Worm (Caenorhabditis elegans) whole organism, L2 larva: Measurements from ENCODE around the gene R09E12.9.

Experiments
- F13H6.1 ChIP-seq: sonication (generic microtip); optimal IDR thresholded peaks from 2 replicates; lab custom pipeline; 2016; ENCODE audit warnings: missing genetic modification characterization, missing compliant biosample characterization
- ZK546.5 ChIP-seq: sonication (generic microtip); optimal IDR thresholded peaks from 2 replicates; lab custom pipeline; 2017; ENCODE audit warnings: missing biosample characterization, missing genetic modification characterization
- blmp-1 ChIP-seq: sonication (generic microtip); optimal IDR thresholded peaks from 2 replicates; lab custom pipeline; 2017; ENCODE audit warnings: missing genetic modification characterization, mild to moderate bottlenecking, missing compliant biosample characterization, antibody characterized with exemption, moderate library complexity; ENCODE audit not compliant: insufficient read depth
- lin-13 ChIP-seq: fragments of 150-350 bp; optimal IDR thresholded peaks from 2 replicates; lab custom pipeline; 2014; ENCODE audit warnings: missing biosample characterization, missing genetic modification reagents, missing genetic modification characterization
- lin-39 ChIP-seq: fragments of 150-350 bp; optimal IDR thresholded peaks from 2 replicates; lab custom pipeline; 2014; ENCODE audit warnings: missing biosample characterization, missing genetic modification reagents, missing genetic modification characterization
- lsy-2 ChIP-seq, 2 experiments: fragments of 150-350 bp in 1 of 2; sonication (generic microtip) in 1 of 2; optimal IDR thresholded peaks; 2 replicates each; lab custom pipeline; 2014 to 2017; ENCODE audit warnings: missing biosample characterization in 2 of 2, missing genetic modification characterization in 2 of 2
- mdl-1 ChIP-seq, 2 experiments: fragments of 150-350 bp in 1 of 2; sonication (generic microtip) in 1 of 2; optimal IDR thresholded peaks; 2 replicates each; lab custom pipeline; 2017; ENCODE audit warnings: missing biosample characterization in 2 of 2, missing genetic modification characterization in 2 of 2
- nhr-237 ChIP-seq: fragments of 150-350 bp; optimal IDR thresholded peaks from 2 replicates; lab custom pipeline; 2014; ENCODE audit warnings: missing biosample characterization, missing genetic modification characterization
- nhr-6 ChIP-seq: fragments of 150-350 bp; optimal IDR thresholded peaks from 2 replicates; lab custom pipeline; 2014; ENCODE audit warnings: missing biosample characterization, missing genetic modification characterization
- snpc-4 ChIP-seq: fragments of 150-350 bp; optimal IDR thresholded peaks from 2 replicates; lab custom pipeline; 2014; ENCODE audit warnings: missing biosample characterization, missing genetic modification characterization
- unc-55 ChIP-seq: fragments of 150-350 bp; sonication (generic microtip); optimal IDR thresholded peaks from 3 replicates; lab custom pipeline; 2014; ENCODE audit warnings: missing biosample characterization, missing genetic modification reagents, missing genetic modification characterization
- unc-62 ChIP-seq: fragments of 150-350 bp; optimal IDR thresholded peaks from 2 replicates; lab custom pipeline; 2014; ENCODE audit warnings: missing biosample characterization, missing genetic modification reagents, missing genetic modification characterization
- ztf-11 ChIP-seq: sonication (generic microtip); optimal IDR thresholded peaks from 2 replicates; lab custom pipeline; 2017; ENCODE audit warnings: missing biosample characterization, missing genetic modification characterization

DNA sequence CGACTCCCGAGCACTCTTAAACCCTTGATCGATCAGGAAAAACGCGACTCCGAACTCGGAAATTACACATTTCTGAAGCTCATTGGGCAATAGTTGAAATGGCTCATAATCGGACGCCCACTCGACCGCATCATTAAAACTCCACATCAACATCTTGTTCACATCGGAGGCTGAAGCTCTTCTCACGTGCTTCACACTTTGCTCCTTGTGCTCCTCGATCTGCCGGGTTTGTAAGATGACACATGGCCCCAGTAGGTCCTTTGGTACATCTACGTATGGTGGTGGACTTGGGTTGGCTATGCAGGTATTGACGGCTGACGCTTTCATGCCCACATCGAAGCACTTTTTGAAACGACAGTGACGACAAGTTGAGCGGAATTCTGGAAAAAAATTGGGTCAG is 26.1 kb downstream of the R09E12.9 start:
- TF ChIP-seq unc-62 (GFP tag; lab: Kevin White, UChicago), result no peak
- TF ChIP-seq ZK546.5 (tag; lab: Kevin White, UChicago), result no peak
- no peak for TF ChIP-seq lin-39 (tag; lab: Kevin White, UChicago)
- TF ChIP-seq mdl-1 (tag; optimal IDR thresholded peaks at IDR 0.05; lab: Kevin White, UChicago), result no peak
- TF ChIP-seq ztf-11, result no peak
- TF ChIP-seq lsy-2 (tag; optimal IDR thresholded peaks at IDR 0.05; lab: Kevin White, UChicago), result no peak
- TF ChIP-seq unc-55 (GFP tag; lab: Kevin White, UChicago), result no peak
- no peak for TF ChIP-seq snpc-4 (tag; lab: Kevin White, UChicago)
- TF ChIP-seq F13H6.1 (tag; lab: Kevin White, UChicago), result no peak
- TF ChIP-seq nhr-237 (tag; lab: Kevin White, UChicago), result no peak
- no peak for TF ChIP-seq nhr-6
- TF ChIP-seq lin-13, result no peak
- TF ChIP-seq blmp-1 (tag; lab: Kevin White, UChicago), result no peak
